Fruit fly (Drosophila melanogaster): ENCODE results near the gene Smg6.

The Smg6 gene

DNA sequence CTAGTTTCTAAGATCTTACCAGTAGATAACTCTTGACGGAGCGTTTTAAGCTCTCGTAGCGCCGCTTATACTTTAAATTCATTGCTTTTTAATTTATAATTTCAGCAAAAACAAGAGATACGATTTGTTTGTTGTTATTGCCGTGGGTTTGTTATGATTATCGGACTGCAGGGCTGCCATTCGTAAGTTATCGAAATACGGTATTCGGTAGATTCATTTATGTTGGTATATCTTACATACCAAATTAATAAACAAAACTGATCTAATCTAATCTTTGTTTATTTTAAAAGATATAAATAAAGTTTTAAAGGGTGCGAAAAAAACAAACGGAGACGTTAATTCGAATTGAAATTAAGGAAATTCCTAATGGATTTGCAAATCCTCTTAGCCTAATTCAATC lies 22.8 kb upstream of the Smg6 start, which contains the start of the genes CG31111 and stac (continued):
- TF ChIP-seq amos (GFP tag; IDR thresholded peaks at IDR 0.05; ENCODE audit: partially characterized antibody) = peak; percentile 7; the same call in 1 of the 2 replicates
- 0 out of 2 replicates have a peak, but pooled peaks have one; percentile 22 for TF ChIP-seq unc-4 (GFP tag; IDR thresholded peaks at IDR 0.05; ENCODE audit: partially characterized antibody)
- TF ChIP-seq trh (GFP tag; optimal IDR thresholded peaks at IDR 0.05) = no peak
- TF ChIP-seq CG42726 (GFP tag; IDR thresholded peaks at IDR 0.05; ENCODE audit: partially characterized antibody) = no peak
- no peak for TF ChIP-seq CG10565 (GFP tag; optimal IDR thresholded peaks at IDR 0.05)
- TF ChIP-seq CG13287 (GFP tag; IDR thresholded peaks at IDR 0.05; ENCODE audit: partially characterized antibody) = peak; percentile 37; the same call in 1 of the 2 replicates
- no peak for TF ChIP-seq dan (GFP tag; IDR thresholded peaks at IDR 0.05)
- no peak for TF ChIP-seq Rfx (GFP tag; IDR thresholded peaks at IDR 0.05)
- TF ChIP-seq Atf3 (GFP tag; optimal IDR thresholded peaks at IDR 0.05) = no peak
- TF ChIP-seq CG14965 (GFP tag; optimal IDR thresholded peaks at IDR 0.05; ENCODE audit: borderline replicate concordance) = no peak
- TF ChIP-seq NK7.1 (GFP tag; optimal IDR thresholded peaks at IDR 0.05) = no peak
- no peak for TF ChIP-seq eve (GFP tag; optimal IDR thresholded peaks at IDR 0.05)
- no peak for TF ChIP-seq CG6791 (GFP tag; IDR thresholded peaks at IDR 0.05; ENCODE audit: partially characterized antibody)
- TF ChIP-seq jing (GFP tag; optimal IDR thresholded peaks at IDR 0.05) = no peak
- TF ChIP-seq CG12744 (GFP tag; optimal IDR thresholded peaks at IDR 0.05) = no peak
- no peak for TF ChIP-seq C15 (GFP tag; IDR thresholded peaks at IDR 0.05)
- TF ChIP-seq lab (GFP tag; optimal IDR thresholded peaks at IDR 0.05) = no peak
- no peak for TF ChIP-seq CG12391 (tag; optimal IDR thresholded peaks at IDR 0.05)
- TF ChIP-seq CG10321 (GFP tag; IDR thresholded peaks at IDR 0.05) = no peak
- TF ChIP-seq Dref (GFP tag; IDR thresholded peaks at IDR 0.05) = peak; percentile 66
- TF ChIP-seq seq (GFP tag; IDR thresholded peaks at IDR 0.05) = no peak
- TF ChIP-seq Jarid2 (GFP tag; optimal IDR thresholded peaks at IDR 0.05) = no peak
- TF ChIP-seq fd64A (GFP tag; optimal IDR thresholded peaks at IDR 0.05) = no peak
- no peak for TF ChIP-seq usp (GFP tag; optimal IDR thresholded peaks at IDR 0.05)
- TF ChIP-seq lov (optimal IDR thresholded peaks at IDR 0.05) = no peak
- TF ChIP-seq lov (GFP tag; IDR thresholded peaks at IDR 0.05) = no peak
- no peak for TF ChIP-seq Lhr (GFP tag; optimal IDR thresholded peaks at IDR 0.05)
- no peak for TF ChIP-seq CG3847 (GFP tag; IDR thresholded peaks at IDR 0.05)
- TF ChIP-seq HLH3B (GFP tag; IDR thresholded peaks at IDR 0.05) = no peak
- no peak for TF ChIP-seq BtbVII (GFP tag; optimal IDR thresholded peaks at IDR 0.05)
- TF ChIP-seq CG15514 (GFP tag; optimal IDR thresholded peaks at IDR 0.05) = no peak
- TF ChIP-seq CG7372 (GFP tag; IDR thresholded peaks at IDR 0.05) = no peak
- no peak for TF ChIP-seq emc (GFP tag; optimal IDR thresholded peaks at IDR 0.05)
- no peak for TF ChIP-seq CG4707 (GFP tag; optimal IDR thresholded peaks at IDR 0.05)
- no peak for TF ChIP-seq fd3F (GFP tag; optimal IDR thresholded peaks at IDR 0.05)
- TF ChIP-seq HmgZ (tag; optimal IDR thresholded peaks at IDR 0.05) = no peak
- TF ChIP-seq wdn (GFP tag; IDR thresholded peaks at IDR 0.05) = no peak
- TF ChIP-seq PHDP (tag; optimal IDR thresholded peaks at IDR 0.05) = peak; percentile 20
- TF ChIP-seq Bgb (GFP tag; IDR thresholded peaks at IDR 0.05; ENCODE audit: partially characterized antibody) = no peak
- no peak for TF ChIP-seq shn (GFP tag; optimal IDR thresholded peaks at IDR 0.05)
- no peak for TF ChIP-seq CG7839 (tag; optimal IDR thresholded peaks at IDR 0.05)
- TF ChIP-seq Ravus (GFP tag; IDR thresholded peaks at IDR 0.05) = no peak
- TF ChIP-seq CG16779 (GFP tag; IDR thresholded peaks at IDR 0.05) = no peak
- no peak for TF ChIP-seq en (GFP tag; optimal IDR thresholded peaks at IDR 0.05)
- no peak for TF ChIP-seq ab (GFP tag; optimal IDR thresholded peaks at IDR 0.05)
- no peak for TF ChIP-seq cwo (GFP tag; optimal IDR thresholded peaks at IDR 0.05)
- TF ChIP-seq gem (tag; optimal IDR thresholded peaks at IDR 0.05) = no peak
- TF ChIP-seq CG6175 (GFP tag; IDR thresholded peaks at IDR 0.05) = no peak
- peak; percentile 44 for TF ChIP-seq pfk (GFP tag; optimal IDR thresholded peaks at IDR 0.05)
- peak in 1 of 2 experiments; percentile 17 for TF ChIP-seq crp (GFP tag; optimal IDR thresholded peaks at IDR 0.05)
- no peak for TF ChIP-seq CG3407 (GFP tag; optimal IDR thresholded peaks at IDR 0.05)

Measured in whole organism, embryonic.